Fruit fly (Drosophila melanogaster) whole organism, prepupa: ENCODE measurements around the gene fwd.
A peak's percentile ranks its signal among the peaks of the same experiment; 100 is the strongest.

ENCODE experiments used
- Blimp-1 ChIP-seq: fragments of 200-800 bp; sonication (Bioruptor generic); optimal IDR thresholded peaks from 3 replicates; lab custom pipeline; 2017; ENCODE audit warnings: missing biosample characterization, missing genetic modification characterization, mild to moderate bottlenecking, moderate library complexity, missing genetic modification reagents
- CG10669 ChIP-seq: fragments of 200-800 bp; sonication (Bioruptor generic); optimal IDR thresholded peaks from 3 replicates; lab custom pipeline; 2018; ENCODE audit warnings: missing biosample characterization, mild to moderate bottlenecking, missing genetic modification characterization, moderate library complexity
- CG11294 ChIP-seq: fragments of 200-800 bp; sonication (Bioruptor generic); IDR thresholded peaks from 2 replicates; pipeline ENCODE4 v1.3.6; 2022; ENCODE audit warnings: missing biosample characterization, missing genetic modification characterization
- CG11762 ChIP-seq: fragments of 200-800 bp; sonication (Bioruptor generic); optimal IDR thresholded peaks from 3 replicates; lab custom pipeline; 2016; ENCODE audit warnings: missing biosample characterization, missing genetic modification characterization; ENCODE audit not compliant: insufficient read depth
- CG11902 ChIP-seq: fragments of 200-800 bp; sonication (Bioruptor generic); optimal IDR thresholded peaks from 3 replicates; lab custom pipeline; 2016; ENCODE audit warnings: missing biosample characterization, missing genetic modification characterization
- CG15336 ChIP-seq: fragments of 200-800 bp; sonication (Bioruptor generic); IDR thresholded peaks from 2 replicates; pipeline ENCODE4 v1.3.6; 2022; ENCODE audit warnings: missing biosample characterization, missing genetic modification characterization
- CG1621 ChIP-seq: fragments of 200-800 bp; sonication (Bioruptor generic); optimal IDR thresholded peaks from 3 replicates; lab custom pipeline; 2018; ENCODE audit warnings: missing biosample characterization, mild to moderate bottlenecking, missing genetic modification characterization
- CG31627 ChIP-seq: fragments of 200-800 bp; sonication (Bioruptor generic); optimal IDR thresholded peaks from 3 replicates; lab custom pipeline; 2016; ENCODE audit warnings: missing biosample characterization, missing genetic modification characterization
- CG34406 ChIP-seq: fragments of 200-800 bp; sonication (Bioruptor generic); optimal IDR thresholded peaks from 3 replicates; lab custom pipeline; 2016; ENCODE audit warnings: missing biosample characterization, missing genetic modification characterization
- CG3919 ChIP-seq: fragments of 200-800 bp; sonication (Bioruptor generic); optimal IDR thresholded peaks from 3 replicates; lab custom pipeline; 2016; ENCODE audit warnings: missing biosample characterization, missing genetic modification characterization
- CG4318 ChIP-seq: fragments of 200-800 bp; sonication (Bioruptor generic); optimal IDR thresholded peaks from 3 replicates; lab custom pipeline; 2017; ENCODE audit warnings: missing biosample characterization, mild to moderate bottlenecking, missing genetic modification characterization
- CG6163 ChIP-seq: fragments of 200-800 bp; sonication (Bioruptor generic); IDR thresholded peaks from 3 replicates; pipeline ENCODE4 v1.3.6; 2022; ENCODE audit warnings: missing biosample characterization, missing genetic modification characterization
- CG6276 ChIP-seq: fragments of 200-800 bp; sonication (Bioruptor generic); optimal IDR thresholded peaks from 2 replicates; lab custom pipeline; 2017; ENCODE audit warnings: missing biosample characterization, mild to moderate bottlenecking, missing genetic modification characterization
- CG6792 ChIP-seq: fragments of 200-800 bp; sonication (Bioruptor generic); optimal IDR thresholded peaks from 3 replicates; lab custom pipeline; 2016; ENCODE audit warnings: missing biosample characterization, missing genetic modification characterization
- CG6808 ChIP-seq: fragments of 200-800 bp; sonication (Bioruptor generic); optimal IDR thresholded peaks from 3 replicates; lab custom pipeline; 2017; ENCODE audit warnings: missing biosample characterization, missing genetic modification characterization, mild to moderate bottlenecking, moderate library complexity, missing genetic modification reagents
- CG6854 ChIP-seq: fragments of 200-800 bp; sonication (Bioruptor generic); optimal IDR thresholded peaks from 2 replicates; lab custom pipeline; 2017; ENCODE audit warnings: missing biosample characterization, mild to moderate bottlenecking, missing genetic modification characterization
- CG7368 ChIP-seq: fragments of 200-800 bp; sonication (Bioruptor generic); optimal IDR thresholded peaks from 3 replicates; lab custom pipeline; 2016; ENCODE audit warnings: missing biosample characterization, missing genetic modification characterization
- CG8119 ChIP-seq: fragments of 200-800 bp; sonication (Bioruptor generic); IDR thresholded peaks from 3 replicates; pipeline ENCODE4 v1.3.6; 2022; ENCODE audit warnings: missing biosample characterization, missing genetic modification characterization
- CG8319 ChIP-seq: fragments of 200-800 bp; sonication (Bioruptor generic); optimal IDR thresholded peaks from 3 replicates; lab custom pipeline; 2016; ENCODE audit warnings: missing biosample characterization, missing genetic modification characterization
- CG8632 ChIP-seq: fragments of 200-800 bp; sonication (Bioruptor generic); optimal IDR thresholded peaks from 3 replicates; lab custom pipeline; 2016; ENCODE audit warnings: missing biosample characterization, missing genetic modification characterization
- CG9139 ChIP-seq: fragments of 200-800 bp; sonication (Bioruptor generic); optimal IDR thresholded peaks from 3 replicates; lab custom pipeline; 2017; ENCODE audit warnings: missing biosample characterization, mild to moderate bottlenecking, missing genetic modification characterization
- Eip75B ChIP-seq: fragments of 200-800 bp; sonication (Bioruptor generic); optimal IDR thresholded peaks from 3 replicates; lab custom pipeline; 2016; ENCODE audit warnings: missing biosample characterization, missing genetic modification characterization
- Eip78C ChIP-seq: fragments of 200-800 bp; sonication (Bioruptor generic); peaks from one replicate; lab custom pipeline; 2016; ENCODE audit warnings: missing biosample characterization, missing genetic modification characterization
- Ets21C ChIP-seq: fragments of 200-800 bp; sonication (Bioruptor generic); optimal IDR thresholded peaks from 3 replicates; lab custom pipeline; 2016; ENCODE audit warnings: missing biosample characterization, missing genetic modification characterization
- Gug ChIP-seq: fragments of 200-800 bp; sonication (Bioruptor generic); IDR thresholded peaks from 2 replicates; pipeline ENCODE4 v1.3.6; 2022; ENCODE audit warnings: missing biosample characterization, missing genetic modification characterization
- Hr38 ChIP-seq: sonication (Bioruptor generic); optimal IDR thresholded peaks from 2 replicates; lab custom pipeline; 2016; ENCODE audit warnings: missing biosample characterization, missing genetic modification characterization
- Hr39 ChIP-seq: fragments of 200-800 bp; sonication (Bioruptor generic); optimal IDR thresholded peaks from 2 replicates; lab custom pipeline; 2016; ENCODE audit warnings: missing biosample characterization, missing genetic modification characterization
- Lpt ChIP-seq: fragments of 200-800 bp; sonication (Bioruptor generic); optimal IDR thresholded peaks from 3 replicates; lab custom pipeline; 2016; ENCODE audit warnings: missing biosample characterization, missing genetic modification characterization
- OdsH ChIP-seq: fragments of 200-800 bp; sonication (Bioruptor generic); optimal IDR thresholded peaks from 3 replicates; lab custom pipeline; 2016; ENCODE audit warnings: missing biosample characterization, missing genetic modification characterization
- Sox102F ChIP-seq: fragments of 200-800 bp; sonication (Bioruptor generic); optimal IDR thresholded peaks from 2 replicates; lab custom pipeline; 2016; ENCODE audit warnings: missing biosample characterization, mild to moderate bottlenecking, missing genetic modification characterization
- Sox14 ChIP-seq: fragments of 200-800 bp; sonication (Bioruptor generic); optimal IDR thresholded peaks from 3 replicates; lab custom pipeline; 2016; ENCODE audit warnings: missing biosample characterization, missing genetic modification characterization
- Sox15 ChIP-seq: fragments of 200-800 bp; sonication (Bioruptor generic); optimal IDR thresholded peaks from 3 replicates; lab custom pipeline; 2016; ENCODE audit warnings: missing biosample characterization, missing genetic modification characterization
- achi ChIP-seq: fragments of 200-800 bp; sonication (Bioruptor generic); optimal IDR thresholded peaks from 3 replicates; lab custom pipeline; 2016; ENCODE audit warnings: missing biosample characterization, missing genetic modification characterization
- acj6 ChIP-seq: fragments of 200-800 bp; sonication (Bioruptor generic); optimal IDR thresholded peaks from 3 replicates; lab custom pipeline; 2016; ENCODE audit warnings: missing biosample characterization, missing genetic modification characterization
- dac ChIP-seq: fragments of 200-800 bp; sonication (Bioruptor generic); optimal IDR thresholded peaks from 2 replicates; lab custom pipeline; 2017; ENCODE audit warnings: missing biosample characterization, mild to moderate bottlenecking, missing genetic modification characterization
- dsx ChIP-seq: fragments of 200-800 bp; optimal IDR thresholded peaks from 3 replicates; lab custom pipeline; 2019; ENCODE audit warnings: missing biosample characterization, mild to moderate bottlenecking, missing genetic modification characterization, moderate library complexity; ENCODE audit not compliant: poor library complexity, severe bottlenecking
- eg ChIP-seq: fragments of 200-800 bp; sonication (Bioruptor generic); IDR thresholded peaks from 3 replicates; pipeline ENCODE4 v1.3.6; 2022; ENCODE audit warnings: missing biosample characterization, missing genetic modification characterization
- esn ChIP-seq: fragments of 200-800 bp; sonication (Bioruptor generic); optimal IDR thresholded peaks from 2 replicates; lab custom pipeline; 2016; ENCODE audit warnings: missing biosample characterization, mild to moderate bottlenecking, missing genetic modification characterization, moderate library complexity
- fd59A ChIP-seq: fragments of 200-800 bp; sonication (Bioruptor generic); optimal IDR thresholded peaks from 2 replicates; lab custom pipeline; 2017; ENCODE audit warnings: missing biosample characterization, mild to moderate bottlenecking, missing genetic modification characterization, missing genetic modification reagents
- fd85E ChIP-seq: fragments of 200-800 bp; sonication (Bioruptor generic); optimal IDR thresholded peaks from 3 replicates; lab custom pipeline; 2016; ENCODE audit warnings: missing biosample characterization, missing genetic modification characterization
- fkh ChIP-seq: fragments of 200-800 bp; sonication (Bioruptor generic); optimal IDR thresholded peaks from 3 replicates; lab custom pipeline; 2017; ENCODE audit warnings: missing biosample characterization, mild to moderate bottlenecking, missing genetic modification characterization, moderate library complexity
- lz ChIP-seq: fragments of 200-800 bp; sonication (Bioruptor generic); optimal IDR thresholded peaks from 3 replicates; lab custom pipeline; 2016; ENCODE audit warnings: missing biosample characterization, missing genetic modification characterization
- net ChIP-seq: fragments of 200-800 bp; sonication (Bioruptor generic); optimal IDR thresholded peaks from 3 replicates; lab custom pipeline; 2016; ENCODE audit warnings: missing biosample characterization, missing genetic modification characterization
- pdm3 ChIP-seq: fragments of 200-800 bp; sonication (Bioruptor generic); optimal IDR thresholded peaks from 3 replicates; lab custom pipeline; 2016; ENCODE audit warnings: missing biosample characterization, missing genetic modification characterization
- salr ChIP-seq, 2 experiments: fragments of 200-800 bp; sonication (Bioruptor generic); optimal IDR thresholded peaks; 3 replicates each; lab custom pipeline; 2016 to 2018; ENCODE audit warnings: missing biosample characterization in 2 of 2, missing genetic modification characterization in 2 of 2, mild to moderate bottlenecking in 1 of 2
- spab ChIP-seq: fragments of 200-800 bp; sonication (Bioruptor generic); optimal IDR thresholded peaks from 2 replicates; lab custom pipeline; 2017; ENCODE audit warnings: missing biosample characterization, mild to moderate bottlenecking, missing genetic modification characterization, missing genetic modification reagents
- ss ChIP-seq, 2 experiments: fragments of 200-800 bp; sonication (Bioruptor generic); optimal IDR thresholded peaks; 2 replicates in 1 of 2; 3 replicates in 1 of 2; lab custom pipeline; 2017 to 2018; ENCODE audit warnings: mild to moderate bottlenecking in 2 of 2, missing biosample characterization in 2 of 2, missing genetic modification characterization in 2 of 2, moderate library complexity in 1 of 2
- svp ChIP-seq: fragments of 200-800 bp; sonication (Bioruptor generic); peaks from one replicate; lab custom pipeline; 2016; ENCODE audit warnings: missing biosample characterization, missing genetic modification characterization
- topi ChIP-seq: fragments of 200-800 bp; sonication (Bioruptor generic); optimal IDR thresholded peaks from 3 replicates; lab custom pipeline; 2016; ENCODE audit warnings: missing biosample characterization, missing genetic modification characterization
- vri ChIP-seq: fragments of 200-800 bp; sonication (Bioruptor generic); optimal IDR thresholded peaks from 3 replicates; lab custom pipeline; 2016; ENCODE audit warnings: missing biosample characterization, mild to moderate bottlenecking, missing genetic modification characterization

Gene fwd

DNA sequence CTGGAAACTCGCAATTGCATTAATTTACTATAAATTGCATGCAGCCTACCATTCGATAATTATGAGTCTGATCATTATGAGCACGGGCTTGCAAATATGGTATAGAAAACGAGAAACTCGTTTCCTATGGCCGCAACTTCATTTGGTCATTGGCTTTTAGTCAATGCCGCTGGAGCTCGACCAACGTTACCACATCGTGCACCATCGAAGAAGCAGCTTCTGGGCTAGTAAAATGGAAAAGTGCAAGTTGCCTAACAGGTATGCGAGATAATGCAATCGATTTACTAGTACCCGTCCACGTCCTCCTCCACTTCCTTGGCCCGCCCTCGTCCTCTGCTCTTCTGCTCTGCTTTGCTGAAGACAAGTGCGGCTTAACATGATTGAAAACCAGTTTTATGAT, 35.4 kb downstream of the fwd start:
- TF ChIP-seq Hr38 (GFP tag; lab: Kevin White, UChicago) (no peak), CG11902 (no peak), CG8119 (GFP tag; lab: Robert Waterston, UW) (no peak), Eip78C (GFP tag; lab: Kevin White, UChicago) (peak; percentile 50), Lpt (peak; percentile 47), CG6808 (peak; percentile 5), CG34406 (no peak), OdsH (GFP tag; lab: Kevin White, UChicago) (no peak), ss (GFP tag; optimal IDR thresholded peaks at IDR 0.05; lab: Kevin White, UChicago) (peak in 1 of 2 experiments; percentile 48), CG6163 (no peak)

- no peak for TF ChIP-seq net (GFP tag; lab: Kevin White, UChicago)
- peak; percentile 1 for TF ChIP-seq CG3919
- TF ChIP-seq CG10669, result no peak
- TF ChIP-seq CG6163, result peak; percentile 68; the same call in 2 of the 3 replicates
- TF ChIP-seq svp (GFP tag; lab: Kevin White, UChicago), result peak; percentile 82
- TF ChIP-seq CG6854 (GFP tag; lab: Kevin White, UChicago), result peak; percentile 45
- TF ChIP-seq CG8632 (GFP tag; lab: Kevin White, UChicago), result no peak
- no peak for TF ChIP-seq CG11294 (GFP tag; lab: Robert Waterston, UW)
- TF ChIP-seq Ets21C (GFP tag; lab: Kevin White, UChicago), result no peak
- TF ChIP-seq CG31627 (GFP tag; lab: Kevin White, UChicago), result no peak
- no peak for TF ChIP-seq dsx
- no peak for TF ChIP-seq pdm3 (GFP tag; lab: Kevin White, UChicago)
- no peak for TF ChIP-seq Hr39 (GFP tag; lab: Kevin White, UChicago)
- TF ChIP-seq Sox14 (GFP tag; lab: Kevin White, UChicago), result no peak
- TF ChIP-seq topi (GFP tag; lab: Kevin White, UChicago), result no peak
- TF ChIP-seq achi (GFP tag; lab: Kevin White, UChicago), result no peak
- no peak for TF ChIP-seq Lpt
- TF ChIP-seq Eip75B (GFP tag; lab: Kevin White, UChicago), result no peak
- no peak for TF ChIP-seq CG34406
- TF ChIP-seq Blimp-1, result no peak
- no peak for TF ChIP-seq OdsH (GFP tag; lab: Kevin White, UChicago)
- TF ChIP-seq CG15336 (GFP tag; lab: Robert Waterston, UW), result peak; percentile 53; the same call in 1 of the 2 replicates
- TF ChIP-seq CG9139 (GFP tag; lab: Kevin White, UChicago), result no peak
- peak; percentile 40; the same call in 1 of the 3 replicates for TF ChIP-seq eg (GFP tag; lab: Robert Waterston, UW)
- peak; percentile 77 for TF ChIP-seq CG1621
- no peak for TF ChIP-seq Gug
- no peak for TF ChIP-seq salr (GFP tag; optimal IDR thresholded peaks at IDR 0.05; lab: Kevin White, UChicago)
- no peak for TF ChIP-seq dac (GFP tag; lab: Kevin White, UChicago)
- TF ChIP-seq CG11762 (GFP tag; lab: Kevin White, UChicago), result no peak
- TF ChIP-seq CG8119 (GFP tag; lab: Robert Waterston, UW), result peak; percentile 28; the same call in 1 of the 3 replicates
- no peak for TF ChIP-seq fd59A
- peak in 1 of 2 experiments; percentile 19 for TF ChIP-seq ss (GFP tag; optimal IDR thresholded peaks at IDR 0.05; lab: Kevin White, UChicago)
- TF ChIP-seq Sox15 (GFP tag; lab: Kevin White, UChicago), result no peak
- TF ChIP-seq lz (GFP tag; lab: Kevin White, UChicago), result no peak
- TF ChIP-seq acj6 (GFP tag; lab: Kevin White, UChicago), result no peak
- TF ChIP-seq esn (GFP tag; lab: Kevin White, UChicago), result no peak
- no peak for TF ChIP-seq CG7368 (GFP tag; lab: Kevin White, UChicago)
- no peak for TF ChIP-seq CG6276 (GFP tag; lab: Kevin White, UChicago)
- no peak for TF ChIP-seq spab (GFP tag; lab: Kevin White, UChicago)
- TF ChIP-seq vri (GFP tag; lab: Kevin White, UChicago), result no peak
- no peak for TF ChIP-seq fkh (GFP tag; lab: Kevin White, UChicago)
- no peak for TF ChIP-seq fd85E
- no peak for TF ChIP-seq CG4318 (GFP tag; lab: Kevin White, UChicago)
- no peak for TF ChIP-seq CG6792 (GFP tag; lab: Kevin White, UChicago)
- no peak for TF ChIP-seq CG6808
- TF ChIP-seq CG11902, result no peak
- TF ChIP-seq CG8319, result no peak
- no peak for TF ChIP-seq Sox102F
Measured at dm6 chr3L:282276-282675, 37.4 kb downstream of the fwd start.
